Fruit fly (Drosophila melanogaster): ENCODE data around the gene CkIIalpha-i1.

- TF ChIP-seq CG6163 (GFP tag; IDR thresholded peaks at IDR 0.05), result no peak
- no peak for TF ChIP-seq Eip75B (GFP tag; optimal IDR thresholded peaks at IDR 0.05)
- no peak for TF ChIP-seq ss (GFP tag; optimal IDR thresholded peaks at IDR 0.05)
- no peak for TF ChIP-seq OdsH (GFP tag; optimal IDR thresholded peaks at IDR 0.05)
- TF ChIP-seq Sox102F (GFP tag; optimal IDR thresholded peaks at IDR 0.05), result no peak
- TF ChIP-seq acj6 (GFP tag; optimal IDR thresholded peaks at IDR 0.05), result no peak
- TF ChIP-seq eg (GFP tag; IDR thresholded peaks at IDR 0.05), result no peak
- TF ChIP-seq Sox14 (GFP tag; optimal IDR thresholded peaks at IDR 0.05), result peak; percentile 35
- TF ChIP-seq cyc (GFP tag; optimal IDR thresholded peaks at IDR 0.05), result no peak
Observed at dm6 chr3L:15834877-15835555, 18.2 kb downstream of the CkIIalpha-i1 start, which contains the start of gene CG18081.

Measured in whole organism, prepupa.